Worm (Caenorhabditis elegans) whole organism, L2 larva: ENCODE results near the gene F47B7.4.

ENCODE experiments used
- F13H6.1 ChIP-seq: sonication (generic microtip); optimal IDR thresholded peaks from 2 replicates; lab custom pipeline; 2016; ENCODE audit warnings: missing genetic modification characterization, missing compliant biosample characterization
- aly-2 ChIP-seq: fragments of 150-350 bp; optimal IDR thresholded peaks from 2 replicates; lab custom pipeline; 2014; ENCODE audit warnings: missing biosample characterization, missing genetic modification characterization
- ama-1 ChIP-seq: fragments of 150-350 bp; optimal IDR thresholded peaks from 2 replicates; lab custom pipeline; 2018; ENCODE audit warnings: inconsistent platforms
- blmp-1 ChIP-seq: sonication (generic microtip); optimal IDR thresholded peaks from 2 replicates; lab custom pipeline; 2017; ENCODE audit warnings: missing genetic modification characterization, mild to moderate bottlenecking, missing compliant biosample characterization, antibody characterized with exemption, moderate library complexity; ENCODE audit not compliant: insufficient read depth
- dmd-4 ChIP-seq: sonication (generic microtip); optimal IDR thresholded peaks from 2 replicates; lab custom pipeline; 2017; ENCODE audit warnings: missing biosample characterization, missing genetic modification characterization
- elt-3 ChIP-seq: sonication (generic microtip); optimal IDR thresholded peaks from 2 replicates; lab custom pipeline; 2017; ENCODE audit warnings: missing biosample characterization, missing genetic modification characterization
- fos-1 ChIP-seq: fragments of 150-350 bp; optimal IDR thresholded peaks from 2 replicates; lab custom pipeline; 2014; ENCODE audit warnings: missing biosample characterization, missing genetic modification characterization
- lin-13 ChIP-seq: fragments of 150-350 bp; optimal IDR thresholded peaks from 2 replicates; lab custom pipeline; 2014; ENCODE audit warnings: missing biosample characterization, missing genetic modification reagents, missing genetic modification characterization
- nhr-12 ChIP-seq: fragments of 150-350 bp; optimal IDR thresholded peaks from 2 replicates; lab custom pipeline; 2014; ENCODE audit warnings: missing biosample characterization, missing genetic modification characterization
- nhr-21 ChIP-seq: fragments of 150-350 bp; optimal IDR thresholded peaks from 2 replicates; lab custom pipeline; 2014; ENCODE audit warnings: missing biosample characterization, missing genetic modification characterization
- nhr-25 ChIP-seq: fragments of 150-350 bp; sonication (generic microtip); optimal IDR thresholded peaks from 3 replicates; lab custom pipeline; 2014; ENCODE audit warnings: missing biosample characterization, missing genetic modification characterization
- sem-4 ChIP-seq: fragments of 150-350 bp; optimal IDR thresholded peaks from 2 replicates; lab custom pipeline; 2014; ENCODE audit warnings: missing biosample characterization, missing genetic modification reagents, missing genetic modification characterization
- unc-62 ChIP-seq: fragments of 150-350 bp; optimal IDR thresholded peaks from 2 replicates; lab custom pipeline; 2014; ENCODE audit warnings: missing biosample characterization, missing genetic modification reagents, missing genetic modification characterization

- TF ChIP-seq aly-2 (tag; lab: Kevin White, UChicago) (no peak), nhr-12 (no peak), unc-62 (GFP tag; lab: Kevin White, UChicago) (no peak), F13H6.1 (tag; lab: Kevin White, UChicago) (no peak), lin-13 (GFP tag; lab: Kevin White, UChicago) (no peak), nhr-21 (no peak), blmp-1 (tag; lab: Kevin White, UChicago) (no peak), elt-3 (tag; lab: Kevin White, UChicago) (no peak), dmd-4 (tag; lab: Kevin White, UChicago) (no peak), sem-4 (tag; lab: Kevin White, UChicago) (no peak), nhr-25 (tag; lab: Kevin White, UChicago) (no peak), fos-1 (tag; lab: Kevin White, UChicago) (no peak), ama-1 (no peak)
Measured at ce11 chrX:3764295-3764694, 2.2 kb downstream of the F47B7.4 start, which contains the start of gene F47B7.3.
